Fruit fly (Drosophila melanogaster): ENCODE measurements around the gene CG12535.

CG12535 gene

dm6 chrX:3396837-3397495 lies 51.8 kb downstream of the CG12535 start (continued):
- no peak for TF ChIP-seq NK7.1 (GFP tag; optimal IDR thresholded peaks at IDR 0.05)
- no peak for TF ChIP-seq disco-r (GFP tag; optimal IDR thresholded peaks at IDR 0.05)
- TF ChIP-seq shn (GFP tag; optimal IDR thresholded peaks at IDR 0.05) = no peak
- TF ChIP-seq NC2α (GFP tag; optimal IDR thresholded peaks at IDR 0.05) = no peak
- TF ChIP-seq Trl (optimal IDR thresholded peaks at IDR 0.05) = no peak
- TF ChIP-seq Trl (GFP tag; optimal IDR thresholded peaks at IDR 0.05) = no peak
- no peak for TF ChIP-seq HLHmδ (GFP tag; optimal IDR thresholded peaks at IDR 0.05)
- no peak for TF ChIP-seq jumu (GFP tag; optimal IDR thresholded peaks at IDR 0.05)
- peak; percentile 76 for TF ChIP-seq dmrt11E (tag; optimal IDR thresholded peaks at IDR 0.05)
- TF ChIP-seq Ptx1 (GFP tag; IDR thresholded peaks at IDR 0.05) = 0 out of 2 replicates have a peak, but pooled peaks have one; percentile 26
- TF ChIP-seq chif (GFP tag; optimal IDR thresholded peaks at IDR 0.05) = no peak
- no peak for TF ChIP-seq Optix (GFP tag; IDR thresholded peaks at IDR 0.05)
- TF ChIP-seq CG10959 (GFP tag; IDR thresholded peaks at IDR 0.05) = no peak; the same call in 1 of the 2 replicates
- no peak for TF ChIP-seq CG2875 (GFP tag; optimal IDR thresholded peaks at IDR 0.05)
- no peak for TF ChIP-seq Mes4 (GFP tag; optimal IDR thresholded peaks at IDR 0.05)
- TF ChIP-seq sisA (GFP tag; IDR thresholded peaks at IDR 0.05) = peak; percentile 38; the same call in 1 of the 2 replicates
- no peak for TF ChIP-seq CG5953 (GFP tag; IDR thresholded peaks at IDR 0.05)
- no peak for TF ChIP-seq esg (GFP tag; conservative IDR thresholded peaks at IDR 0.05)
- no peak for TF ChIP-seq dan (GFP tag; IDR thresholded peaks at IDR 0.05)
- no peak for TF ChIP-seq pzg (GFP tag; optimal IDR thresholded peaks at IDR 0.05)
- TF ChIP-seq ase (GFP tag; IDR thresholded peaks at IDR 0.05) = 0 out of 3 replicates have a peak, but pooled peaks have one; percentile 36
- no peak for TF ChIP-seq grn (GFP tag; optimal IDR thresholded peaks at IDR 0.05)
- TF ChIP-seq B-H2 (GFP tag; optimal IDR thresholded peaks at IDR 0.05) = no peak
- TF ChIP-seq cwo (GFP tag; optimal IDR thresholded peaks at IDR 0.05) = no peak
- no peak for TF ChIP-seq CG4617 (GFP tag; optimal IDR thresholded peaks at IDR 0.05; ENCODE audit: borderline replicate concordance)
- TF ChIP-seq CG6854 (GFP tag; optimal IDR thresholded peaks at IDR 0.05) = no peak
- TF ChIP-seq tio (GFP tag; optimal IDR thresholded peaks at IDR 0.05) = no peak
- no peak for TF ChIP-seq Max (GFP tag; optimal IDR thresholded peaks at IDR 0.05)
- peak; percentile 17 for TF ChIP-seq CG12155 (GFP tag; optimal IDR thresholded peaks at IDR 0.05)
- TF ChIP-seq CG12219 (GFP tag; optimal IDR thresholded peaks at IDR 0.05) = no peak
- TF ChIP-seq cg (GFP tag; optimal IDR thresholded peaks at IDR 0.05) = no peak
- no peak for TF ChIP-seq eyg (GFP tag; optimal IDR thresholded peaks at IDR 0.05)
- TF ChIP-seq CG31365 (tag; optimal IDR thresholded peaks at IDR 0.05) = no peak
- TF ChIP-seq croc (GFP tag; conservative IDR thresholded peaks at IDR 0.05) = no peak
- TF ChIP-seq CG9437 (GFP tag; optimal IDR thresholded peaks at IDR 0.05) = peak; percentile 1
- peak; percentile 30 for TF ChIP-seq D19A (tag; optimal IDR thresholded peaks at IDR 0.05)
- no peak for TF ChIP-seq CG13123 (GFP tag; optimal IDR thresholded peaks at IDR 0.05)
- TF ChIP-seq onecut (GFP tag; IDR thresholded peaks at IDR 0.05) = no peak
- no peak for TF ChIP-seq slou (GFP tag; optimal IDR thresholded peaks at IDR 0.05)
- TF ChIP-seq CG17802 (tag; optimal IDR thresholded peaks at IDR 0.05) = no peak
- no peak for TF ChIP-seq vnd (GFP tag; IDR thresholded peaks at IDR 0.05; ENCODE audit: partially characterized antibody)
- no peak for TF ChIP-seq sd (tag; optimal IDR thresholded peaks at IDR 0.05)
- no peak for TF ChIP-seq ftz-f1 (GFP tag; optimal IDR thresholded peaks at IDR 0.05)
- TF ChIP-seq CG1233 (GFP tag; optimal IDR thresholded peaks at IDR 0.05) = no peak
- no peak for TF ChIP-seq sna (GFP tag; IDR thresholded peaks at IDR 0.05; ENCODE audit: partially characterized antibody)
- TF ChIP-seq C15 (GFP tag; IDR thresholded peaks at IDR 0.05) = no peak
- no peak for TF ChIP-seq CG13296 (GFP tag; optimal IDR thresholded peaks at IDR 0.05)
- 0 out of 3 replicates have a peak, but pooled peaks have one; percentile 48 for TF ChIP-seq CG34422 (GFP tag; IDR thresholded peaks at IDR 0.05)
- 0 out of 2 replicates have a peak, but pooled peaks have one; percentile 14 for TF ChIP-seq CG11247 (GFP tag; IDR thresholded peaks at IDR 0.05)
- no peak for TF ChIP-seq CG10543 (GFP tag; optimal IDR thresholded peaks at IDR 0.05)
